Fruit fly (Drosophila melanogaster) whole organism: Measurements from ENCODE around the gene CG7298.

ENCODE experiments used
- CG8478 ChIP-seq: fragments of >200 bp; optimal IDR thresholded peaks from 2 replicates; lab custom pipeline; 2018; ENCODE audit warnings: inconsistent platforms
- Dll ChIP-seq: fragments of >200 bp; optimal IDR thresholded peaks from 2 replicates; lab custom pipeline; 2017
- EcR ChIP-seq, 2 experiments: fragments of >200 bp; optimal IDR thresholded peaks; 2 replicates each; lab custom pipeline; 2017; ENCODE audit warnings: missing biosample characterization in 2 of 2, missing genetic modification characterization in 2 of 2, missing genetic modification reagents in 2 of 2
- pan ChIP-seq: fragments of >200 bp; optimal IDR thresholded peaks from 2 replicates; lab custom pipeline; 2017
- psq ChIP-seq: fragments of >200 bp; optimal IDR thresholded peaks from 2 replicates; lab custom pipeline; 2017
- usp ChIP-seq: fragments of >200 bp; optimal IDR thresholded peaks from 2 replicates; lab custom pipeline; 2017; ENCODE audit warnings: missing biosample characterization, missing genetic modification characterization, mixed read lengths

DNA sequence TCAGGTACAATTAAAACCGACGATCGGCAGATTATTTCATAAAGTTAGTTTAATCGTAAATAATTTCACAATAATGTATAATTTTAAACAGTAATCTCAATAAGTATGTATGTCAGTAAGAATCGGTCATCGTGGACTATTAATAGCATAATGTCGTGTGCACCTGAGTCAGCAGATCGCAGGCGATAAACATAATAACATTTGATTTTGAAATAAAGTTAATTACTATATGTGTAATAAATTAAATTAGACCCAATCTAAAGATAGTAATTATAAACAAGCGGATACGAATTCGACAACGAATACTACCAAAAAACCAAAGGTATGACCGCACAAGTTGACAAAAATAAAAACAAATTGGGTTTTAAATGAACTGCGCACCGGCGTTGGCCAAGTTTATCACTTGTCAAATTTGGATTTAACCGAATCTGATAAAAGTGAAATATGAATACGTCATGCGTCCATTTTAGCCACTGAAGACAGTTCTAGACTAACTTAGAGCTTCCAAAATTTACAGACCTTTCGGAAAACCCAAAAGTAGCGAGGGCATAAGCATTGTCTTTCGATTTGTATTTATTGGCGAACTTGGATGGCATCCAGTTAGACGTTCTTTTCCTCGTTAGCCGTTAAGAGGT lies 3.6 kb upstream of the CG7298 start, which contains the start of gene CG6996:
- TF ChIP-seq EcR (GFP tag; optimal IDR thresholded peaks at IDR 0.05; lab: Kevin White, UChicago) (no peak), CG8478 (lab: Kevin White, UChicago) (no peak), pan (lab: Kevin White, UChicago) (no peak), psq (lab: Kevin White, UChicago) (no peak), Dll (lab: Kevin White, UChicago) (no peak), usp (GFP tag; lab: Kevin White, UChicago) (no peak)
